Worm (Caenorhabditis elegans) whole organism, L4/young adult: Measurements from ENCODE around the gene bre-5.

Experiments used
- dao-5 ChIP-seq: sonication (generic microtip); optimal IDR thresholded peaks from 2 replicates; lab custom pipeline; 2016; ENCODE audit warnings: missing genotype, missing genetic modification characterization, moderate library complexity, missing compliant biosample characterization
- him-1 ChIP-seq: sonication (generic microtip); optimal IDR thresholded peaks from 2 replicates; lab custom pipeline; 2016; ENCODE audit warnings: missing genotype, missing genetic modification reagents, missing genetic modification characterization, missing compliant biosample characterization

- no peak for TF ChIP-seq dao-5 (tag; lab: Kevin White, UChicago)
- no peak for TF ChIP-seq him-1 (tag; lab: Kevin White, UChicago)
These were observed 37.9 kb downstream of the bre-5 start, which contains the start of gene spe-17 for ce11 chrIV:12013120-12013519.
